Worm (Caenorhabditis elegans): Measurements from ENCODE around the gene ZK470.6.

The ZK470.6 gene

DNA sequence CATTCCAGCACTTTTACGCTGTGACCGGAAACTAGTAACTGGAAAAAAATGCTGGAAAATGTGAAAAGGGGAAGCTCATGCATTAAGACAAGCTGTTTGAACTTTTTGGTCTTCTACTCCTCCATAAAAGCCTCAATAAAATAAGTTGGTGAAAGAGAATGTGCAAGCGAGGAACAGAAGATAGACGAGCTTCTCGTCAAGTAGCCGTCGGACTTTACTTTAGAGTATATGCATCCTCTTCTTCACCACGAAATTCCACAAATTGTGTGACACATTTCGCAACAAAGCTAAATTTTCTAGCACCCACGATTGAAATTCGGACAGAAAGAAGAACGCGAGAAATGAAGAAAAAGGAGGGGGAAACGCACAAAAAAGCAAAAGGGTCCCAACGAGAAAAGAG lies 17.4 kb downstream of the ZK470.6 start:
- TF ChIP-seq sptf-2 (GFP tag; optimal IDR thresholded peaks at IDR 0.05) (no peak), aptf-3 (GFP tag; IDR thresholded peaks at IDR 0.05) (no peak), sea-2 (GFP tag; IDR thresholded peaks at IDR 0.05) (no peak), F39B2.1 (GFP tag; IDR thresholded peaks at IDR 0.05) (no peak), rec-8 (tag; optimal IDR thresholded peaks at IDR 0.05) (no peak), lin-40 (tag; optimal IDR thresholded peaks at IDR 0.05) (no peak), athp-1 (tag; optimal IDR thresholded peaks at IDR 0.05) (no peak)

DNA sequence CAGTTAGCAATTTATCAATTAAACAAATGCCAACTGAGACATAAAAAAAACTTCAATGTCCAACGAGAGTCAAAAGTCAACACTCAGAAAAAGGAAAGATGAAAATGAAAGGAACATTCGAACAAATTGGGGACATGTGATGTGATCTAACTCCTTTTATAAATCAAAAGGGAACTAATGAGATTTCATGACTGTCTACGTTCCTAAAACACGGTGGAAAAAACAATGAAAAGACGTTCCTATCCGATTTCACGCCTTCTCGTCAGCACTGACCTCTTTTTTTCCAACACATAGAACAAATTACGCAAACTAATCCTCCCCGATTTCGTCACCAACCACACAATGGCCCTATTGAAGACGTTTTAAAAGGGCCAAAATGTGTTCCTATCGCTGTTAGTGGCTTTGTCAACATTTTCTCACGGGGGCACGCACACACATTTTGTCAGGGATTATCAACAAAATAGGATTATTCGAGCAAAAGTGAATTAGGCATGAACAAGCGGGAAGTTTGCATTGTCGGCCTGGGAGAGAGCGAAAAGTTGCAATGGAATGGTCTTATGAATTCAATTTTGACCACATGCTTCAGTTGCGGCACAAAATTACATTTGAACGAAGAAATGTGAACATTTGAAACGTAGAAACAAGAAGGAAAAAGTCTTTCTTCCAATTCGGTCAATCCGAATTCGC lies 18.0 kb downstream of the ZK470.6 start:
- no peak for TF ChIP-seq rpc-1 (optimal IDR thresholded peaks at IDR 0.05)
- no peak for TF ChIP-seq rpc-1 (tag; optimal IDR thresholded peaks at IDR 0.05)
- no peak for TF ChIP-seq Y95B8A.8 (GFP tag; IDR thresholded peaks at IDR 0.05)
- no peak for TF ChIP-seq cebp-1 (GFP tag; IDR thresholded peaks at IDR 0.05)
- peak; percentile 64 for TF ChIP-seq cebp-1 (tag; optimal IDR thresholded peaks at IDR 0.05)
- no peak for TF ChIP-seq him-1 (tag; optimal IDR thresholded peaks at IDR 0.05)
- TF ChIP-seq madf-3 (GFP tag; IDR thresholded peaks at IDR 0.05) = no peak
- no peak for TF ChIP-seq F23B12.7 (tag; optimal IDR thresholded peaks at IDR 0.05; ENCODE audit: insufficient read depth)
- no peak for TF ChIP-seq aptf-3 (GFP tag; IDR thresholded peaks at IDR 0.05)
- TF ChIP-seq nfya-1 (tag; optimal IDR thresholded peaks at IDR 0.05; ENCODE audit: borderline replicate concordance, insufficient read depth) = no peak

DNA sequence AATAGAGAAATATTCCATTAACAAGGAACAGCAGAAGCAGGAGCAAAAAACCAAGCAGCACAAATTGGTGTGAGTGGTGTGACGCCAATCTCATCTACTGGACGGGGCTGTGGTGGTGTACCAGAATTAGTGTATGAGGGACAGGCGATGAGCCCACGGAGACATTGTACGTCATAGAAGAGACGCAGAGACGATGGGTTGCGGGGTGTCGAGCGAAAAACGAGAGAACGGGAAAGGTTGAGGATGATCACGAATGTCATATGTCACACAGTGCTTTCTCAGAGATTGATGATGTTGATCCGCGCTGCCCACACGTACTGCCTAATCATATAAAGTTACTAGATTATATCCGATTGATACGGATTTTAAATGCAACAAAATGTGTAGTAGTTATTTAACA lies 19.4 kb downstream of the ZK470.6 start:
- no peak for TF ChIP-seq cebp-1 (GFP tag; IDR thresholded peaks at IDR 0.05)
- TF ChIP-seq cebp-1 (tag; optimal IDR thresholded peaks at IDR 0.05) = peak; percentile 13
- no peak for TF ChIP-seq K11D2.4 (GFP tag; IDR thresholded peaks at IDR 0.05)

DNA sequence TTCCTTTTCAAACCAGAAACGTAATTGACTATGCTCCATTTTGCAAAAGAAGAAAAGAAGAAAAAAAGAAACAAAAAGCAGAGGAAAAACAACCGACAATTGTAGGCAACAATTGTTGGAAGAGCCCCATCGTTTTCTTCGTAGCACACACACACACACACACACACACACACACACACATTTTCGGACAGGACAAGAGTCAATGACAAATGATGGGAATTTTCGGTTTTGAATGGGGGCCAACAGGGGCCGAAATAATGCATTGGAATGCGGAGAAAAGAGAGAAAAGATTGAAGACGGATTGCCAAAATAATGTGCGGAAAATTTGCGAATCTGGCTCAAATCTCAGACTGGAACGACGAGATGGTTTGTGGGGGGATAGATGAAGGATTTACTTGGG lies 22.5 kb downstream of the ZK470.6 start:
- TF ChIP-seq ceh-79 (tag; optimal IDR thresholded peaks at IDR 0.05) = no peak
- no peak for TF ChIP-seq ceh-27 (GFP tag; optimal IDR thresholded peaks at IDR 0.05)
- TF ChIP-seq ceh-58 (GFP tag; IDR thresholded peaks at IDR 0.05) = no peak
- TF ChIP-seq attf-6 (GFP tag; IDR thresholded peaks at IDR 0.05) = no peak
- TF ChIP-seq mes-4 (tag; optimal IDR thresholded peaks at IDR 0.05) = no peak
- no peak for TF ChIP-seq egl-18 (GFP tag; IDR thresholded peaks at IDR 0.05)
- TF ChIP-seq snpc-1.3 (tag; optimal IDR thresholded peaks at IDR 0.05; ENCODE audit: insufficient read depth) = no peak

DNA sequence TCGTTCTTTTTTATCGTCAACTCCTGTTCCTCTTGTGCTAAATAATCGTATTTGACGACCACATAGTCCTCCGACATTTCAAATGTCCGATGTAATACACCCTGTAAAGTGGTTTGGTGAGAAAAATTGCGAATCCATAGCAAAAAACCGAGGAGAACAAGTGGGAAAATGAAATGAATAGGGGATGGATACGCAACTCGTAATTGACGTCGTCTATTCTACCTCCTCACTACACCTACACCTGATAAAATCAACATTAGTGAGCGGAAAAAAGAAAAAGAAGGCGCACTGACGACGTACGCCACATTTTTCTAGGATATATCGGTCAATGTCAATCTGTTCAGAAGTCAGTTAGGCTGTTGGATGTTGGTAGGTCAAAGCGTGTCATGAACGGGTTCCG lies 24.0 kb downstream of the ZK470.6 start, which contains the start of gene nck-1:
nck-1 (minus strand) TSS at position 101 of the 400 bp plus-strand sequence.
- TF ChIP-seq bed-1 (GFP tag; IDR thresholded peaks at IDR 0.05) (no peak), egl-44 (GFP tag; IDR thresholded peaks at IDR 0.05) (no peak), egrh-3 (GFP tag; IDR thresholded peaks at IDR 0.05) (no peak), tlf-1 (GFP tag; optimal IDR thresholded peaks at IDR 0.05) (no peak), F52B5.7 (tag; optimal IDR thresholded peaks at IDR 0.05) (no peak), T26A5.8 (tag; optimal IDR thresholded peaks at IDR 0.05) (no peak), hsf-1 (GFP tag; IDR thresholded peaks at IDR 0.05) (no peak), fkh-3 (tag; optimal IDR thresholded peaks at IDR 0.05) (no peak), Y67H2A.10 (GFP tag; conservative IDR thresholded peaks at IDR 0.05) (no peak), ceh-58 (GFP tag; IDR thresholded peaks at IDR 0.05) (no peak), aptf-2 (GFP tag; conservative IDR thresholded peaks at IDR 0.05) (no peak), ekl-4 (GFP tag; IDR thresholded peaks at IDR 0.05) (no peak), lsl-1 (GFP tag; optimal IDR thresholded peaks at IDR 0.05) (no peak), ceh-79 (tag; optimal IDR thresholded peaks at IDR 0.05) (no peak), lin-54 (GFP tag; optimal IDR thresholded peaks at IDR 0.05) (no peak), rpc-1 (optimal IDR thresholded peaks at IDR 0.05) (no peak), rpc-1 (tag; optimal IDR thresholded peaks at IDR 0.05) (no peak)

All from whole organism, young adult.